Worm (Caenorhabditis elegans) whole organism, L3 larva: ENCODE results near the gene R160.4.

Experiments used
- R02D3.7 ChIP-seq: fragments of 150-350 bp; optimal IDR thresholded peaks from 2 replicates; lab custom pipeline; 2014; ENCODE audit warnings: missing biosample characterization, missing genetic modification characterization
- ZK546.5 ChIP-seq: sonication (generic microtip); optimal IDR thresholded peaks from 2 replicates; lab custom pipeline; 2017; ENCODE audit warnings: missing biosample characterization, missing genetic modification characterization
- ceh-16 ChIP-seq: sonication (generic microtip); optimal IDR thresholded peaks from 2 replicates; lab custom pipeline; 2017; ENCODE audit warnings: missing biosample characterization, missing genetic modification characterization
- daf-12 ChIP-seq: fragments of 150-350 bp; optimal IDR thresholded peaks from 2 replicates; lab custom pipeline; 2014; ENCODE audit warnings: missing biosample characterization, missing genetic modification reagents, missing genetic modification characterization
- egl-5 ChIP-seq: fragments of 150-350 bp; optimal IDR thresholded peaks from 2 replicates; lab custom pipeline; 2017; ENCODE audit warnings: missing biosample characterization, missing genetic modification reagents, missing genetic modification characterization, inconsistent platforms
- elt-1 ChIP-seq: fragments of 150-350 bp; optimal IDR thresholded peaks from 2 replicates; lab custom pipeline; 2014; ENCODE audit warnings: missing biosample characterization, missing genetic modification characterization
- elt-2 ChIP-seq: sonication (generic microtip); optimal IDR thresholded peaks from 2 replicates; lab custom pipeline; 2016; ENCODE audit warnings: missing genetic modification reagents, mild to moderate bottlenecking, missing genetic modification characterization, missing compliant biosample characterization
- hmg-11 ChIP-seq: sonication (generic microtip); optimal IDR thresholded peaks from 2 replicates; lab custom pipeline; 2016; ENCODE audit warnings: missing genetic modification characterization, missing compliant biosample characterization
- lin-15B ChIP-seq: fragments of 150-350 bp; optimal IDR thresholded peaks from 2 replicates; lab custom pipeline; 2014; ENCODE audit warnings: missing biosample characterization, missing genetic modification characterization
- mdl-1 ChIP-seq: fragments of 150-350 bp; optimal IDR thresholded peaks from 2 replicates; lab custom pipeline; 2014; ENCODE audit warnings: missing biosample characterization, missing genetic modification characterization
- nhr-237 ChIP-seq: fragments of 150-350 bp; optimal IDR thresholded peaks from 2 replicates; lab custom pipeline; 2014; ENCODE audit warnings: missing biosample characterization, missing genetic modification characterization
- snpc-4 ChIP-seq: fragments of 150-350 bp; optimal IDR thresholded peaks from 2 replicates; lab custom pipeline; 2014; ENCODE audit warnings: missing biosample characterization, missing genetic modification characterization
- ztf-11 ChIP-seq: fragments of 150-350 bp; optimal IDR thresholded peaks from 2 replicates; lab custom pipeline; 2014; ENCODE audit warnings: missing biosample characterization, missing genetic modification characterization

The R160.4 gene

ce11 chrX:4320563-4320962 lies 48.1 kb downstream of the R160.4 start, which contains the start of gene dop-6:
Gene dop-6, plus strand, starts transcription at chrX:4320863.
- TF ChIP-seq daf-12 (tag; lab: Kevin White, UChicago) (no peak), snpc-4 (tag; lab: Kevin White, UChicago) (no peak), ZK546.5 (tag; lab: Kevin White, UChicago) (no peak), lin-15B (tag; lab: Kevin White, UChicago) (no peak), egl-5 (tag; lab: Kevin White, UChicago) (no peak), ztf-11 (tag; lab: Kevin White, UChicago) (no peak), hmg-11 (tag; lab: Kevin White, UChicago) (no peak), elt-1 (tag; lab: Kevin White, UChicago) (no peak), R02D3.7 (tag; lab: Kevin White, UChicago) (no peak), elt-2 (no peak), nhr-237 (tag; lab: Kevin White, UChicago) (no peak), ceh-16 (tag; lab: Kevin White, UChicago) (no peak), mdl-1 (tag; lab: Kevin White, UChicago) (no peak)
